Worm (Caenorhabditis elegans) whole organism, L2 larva: ENCODE measurements around the gene R10D12.13.

ENCODE experiments used
- egl-27 ChIP-seq: sonication (generic microtip); optimal IDR thresholded peaks from 3 replicates; lab custom pipeline; 2017; ENCODE audit warnings: missing biosample characterization, missing genetic modification reagents, missing genetic modification characterization
- elt-3 ChIP-seq: sonication (generic microtip); optimal IDR thresholded peaks from 2 replicates; lab custom pipeline; 2017; ENCODE audit warnings: missing biosample characterization, missing genetic modification characterization
- lin-13 ChIP-seq: fragments of 150-350 bp; optimal IDR thresholded peaks from 2 replicates; lab custom pipeline; 2014; ENCODE audit warnings: missing biosample characterization, missing genetic modification reagents, missing genetic modification characterization
- nhr-12 ChIP-seq: fragments of 150-350 bp; optimal IDR thresholded peaks from 2 replicates; lab custom pipeline; 2014; ENCODE audit warnings: missing biosample characterization, missing genetic modification characterization

DNA sequence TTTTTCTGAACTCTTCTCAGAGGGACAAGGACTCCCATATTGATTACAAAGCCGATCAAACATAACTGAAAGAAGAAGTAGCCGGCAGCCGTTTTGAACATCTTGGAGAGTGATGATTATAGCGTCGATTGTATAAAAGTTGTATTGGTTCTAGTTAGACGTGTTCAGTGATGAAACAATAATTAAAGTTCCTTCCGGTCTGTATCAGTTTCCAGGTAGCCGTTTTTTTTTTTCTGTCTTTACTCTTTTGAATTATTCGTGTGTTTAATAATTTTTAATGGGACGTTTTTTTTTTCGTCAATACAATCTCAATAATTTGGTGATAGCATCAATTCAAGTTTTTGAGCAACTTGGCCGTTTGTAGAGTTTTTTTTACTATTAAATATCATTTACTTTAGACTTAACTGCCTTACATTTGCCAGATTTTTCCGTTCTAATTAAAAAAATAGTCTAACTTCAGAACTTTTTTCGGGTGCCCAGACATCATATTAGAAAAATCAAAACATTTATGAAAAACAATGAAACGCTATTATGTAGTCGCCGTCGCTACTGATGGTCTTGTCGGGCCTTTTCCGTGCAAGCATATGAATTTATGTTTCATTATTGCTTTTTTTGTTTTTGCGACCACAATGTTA lies 15.7 kb upstream of the R10D12.13 start, which contains the start of the genes srx-10 and clec-226:
- no peak for TF ChIP-seq elt-3 (tag; lab: Kevin White, UChicago)
- no peak for TF ChIP-seq lin-13 (GFP tag; lab: Kevin White, UChicago)
- no peak for TF ChIP-seq egl-27
- TF ChIP-seq nhr-12 (tag; lab: Kevin White, UChicago) = no peak
